Worm (Caenorhabditis elegans): ENCODE measurements around the gene gpcp-1.

The gpcp-1 gene

ce11 chrX:3089894-3090414 is 20.5 kb downstream of the gpcp-1 start (continued):
- TF ChIP-seq fkh-10 (GFP tag; optimal IDR thresholded peaks at IDR 0.05): peak; percentile 16
- no peak for TF ChIP-seq ztf-11 (tag; optimal IDR thresholded peaks at IDR 0.05)
- peak; percentile 43 for TF ChIP-seq rbr-2 (tag; optimal IDR thresholded peaks at IDR 0.05)
- peak; percentile 39 for TF ChIP-seq nhr-102 (tag; optimal IDR thresholded peaks at IDR 0.05)
- TF ChIP-seq ceh-82 (tag; optimal IDR thresholded peaks at IDR 0.05): no peak
- no peak for TF ChIP-seq F49E8.2 (tag; optimal IDR thresholded peaks at IDR 0.05; ENCODE audit: borderline replicate concordance)
- no peak for TF ChIP-seq skn-1 (tag; optimal IDR thresholded peaks at IDR 0.05)
- TF ChIP-seq mxl-3 (GFP tag; optimal IDR thresholded peaks at IDR 0.05): peak; percentile 21
- no peak for TF ChIP-seq daf-8 (GFP tag; IDR thresholded peaks at IDR 0.05)
- no peak for TF ChIP-seq dpl-1 (GFP tag; optimal IDR thresholded peaks at IDR 0.05)
- no peak for TF ChIP-seq zip-11 (GFP tag; IDR thresholded peaks at IDR 0.05)
- TF ChIP-seq ZK546.5 (tag; optimal IDR thresholded peaks at IDR 0.05): no peak
- no peak for TF ChIP-seq lim-7 (GFP tag; IDR thresholded peaks at IDR 0.05)
- no peak for TF ChIP-seq Y48G9A.11 (GFP tag; IDR thresholded peaks at IDR 0.05)
- TF ChIP-seq vab-7 (GFP tag; IDR thresholded peaks at IDR 0.05): no peak
- no peak for TF ChIP-seq ceh-44 (GFP tag; IDR thresholded peaks at IDR 0.05)
- peak; percentile 100 for TF ChIP-seq aha-1 (tag)
- TF ChIP-seq arid-1 (GFP tag; conservative IDR thresholded peaks at IDR 0.05): no peak
- no peak for TF ChIP-seq snpc-1.2 (GFP tag; IDR thresholded peaks at IDR 0.05)
- TF ChIP-seq tra-1 (GFP tag; IDR thresholded peaks at IDR 0.05): no peak
- TF ChIP-seq F26F4.8 (GFP tag; conservative IDR thresholded peaks at IDR 0.05): no peak
- no peak for TF ChIP-seq daf-12 (tag; optimal IDR thresholded peaks at IDR 0.05)
- TF ChIP-seq F37D6.2 (tag; optimal IDR thresholded peaks at IDR 0.05): no peak
- TF ChIP-seq hif-1 (tag; optimal IDR thresholded peaks at IDR 0.05): peak; percentile 91 to 100
- TF ChIP-seq lir-3 (tag; optimal IDR thresholded peaks at IDR 0.05): no peak
- peak; percentile 54; the same call in 1 of the 2 replicates for TF ChIP-seq ctbp-1 (GFP tag; IDR thresholded peaks at IDR 0.05)
- peak; percentile 61 for TF ChIP-seq pqm-1 (tag; optimal IDR thresholded peaks at IDR 0.05)
- no peak for TF ChIP-seq gei-8 (GFP tag; optimal IDR thresholded peaks at IDR 0.05)
- TF ChIP-seq dmd-9 (GFP tag; IDR thresholded peaks at IDR 0.05): no peak
- peak; percentile 78 for TF ChIP-seq hlh-11 (tag; optimal IDR thresholded peaks at IDR 0.05)
- no peak for TF ChIP-seq saeg-2 (GFP tag; IDR thresholded peaks at IDR 0.05)
- TF ChIP-seq cey-2 (tag; optimal IDR thresholded peaks at IDR 0.05; ENCODE audit: borderline replicate concordance, insufficient read depth): no peak
- TF ChIP-seq set-16 (GFP tag; IDR thresholded peaks at IDR 0.05): no peak; the same call in 1 of the 2 replicates
- peak; percentile 9; the same call in 1 of the 2 replicates for TF ChIP-seq lin-1 (GFP tag; IDR thresholded peaks at IDR 0.05)
- TF ChIP-seq attf-4 (tag; optimal IDR thresholded peaks at IDR 0.05): no peak
- TF ChIP-seq F10B5.3 (tag; optimal IDR thresholded peaks at IDR 0.05): no peak
- no peak for TF ChIP-seq zfp-3 (GFP tag; conservative IDR thresholded peaks at IDR 0.05)
- no peak for TF ChIP-seq nhr-48 (tag; optimal IDR thresholded peaks at IDR 0.05)
- TF ChIP-seq ceh-28 (tag; optimal IDR thresholded peaks at IDR 0.05): no peak
- TF ChIP-seq fos-1 (tag; optimal IDR thresholded peaks at IDR 0.05): no peak
- TF ChIP-seq ceh-32 (tag; optimal IDR thresholded peaks at IDR 0.05; ENCODE audit: poor library complexity): no peak
- no peak for TF ChIP-seq aly-2 (tag; optimal IDR thresholded peaks at IDR 0.05)
- peak in 1 of 2 experiments; percentile 48 for TF ChIP-seq daf-16 (GFP tag; optimal IDR thresholded peaks at IDR 0.05)
- peak; percentile 96 for TF ChIP-seq daf-16 (tag; optimal IDR thresholded peaks at IDR 0.05)
- no peak for TF ChIP-seq spr-3 (GFP tag; optimal IDR thresholded peaks at IDR 0.05)
- TF ChIP-seq hmg-1.1 (GFP tag; IDR thresholded peaks at IDR 0.05): peak; percentile 79
- peak; percentile 4 for TF ChIP-seq mes-2 (tag; optimal IDR thresholded peaks at IDR 0.05; ENCODE audit: poor library complexity, severe bottlenecking)
- no peak for TF ChIP-seq unc-130 (GFP tag; optimal IDR thresholded peaks at IDR 0.05)
- no peak for TF ChIP-seq lin-29 (GFP tag; IDR thresholded peaks at IDR 0.05)
- peak; percentile 92 for TF ChIP-seq hlh-30 (tag; optimal IDR thresholded peaks at IDR 0.05; ENCODE audit: insufficient read depth)
- TF ChIP-seq lin-15B (tag; optimal IDR thresholded peaks at IDR 0.05): no peak

All from whole organism, L4 larva.